Fruit fly (Drosophila melanogaster): ENCODE results near the gene CG31627.
A peak's percentile ranks its signal among the peaks of the same experiment; 100 is the strongest.

Gene CG31627

DNA sequence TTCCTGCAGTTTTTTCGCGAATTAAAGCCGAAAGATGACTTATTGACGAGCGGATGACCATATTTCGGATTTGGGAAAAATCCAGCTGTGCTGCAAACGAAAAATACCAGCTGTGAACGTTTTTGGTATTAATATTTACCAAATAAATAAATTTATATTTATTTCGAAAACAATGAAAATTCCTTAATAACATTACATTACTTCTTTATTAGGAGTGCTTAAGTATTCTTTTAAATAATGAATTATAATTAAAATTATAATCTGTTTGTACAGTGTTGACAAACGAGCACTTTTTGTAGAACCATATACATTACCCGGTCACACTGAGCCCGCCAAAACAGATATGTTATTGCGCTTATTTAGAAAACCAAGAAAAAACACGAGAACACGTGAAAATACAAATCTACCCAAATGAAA, 6.6 kb downstream of the CG31627 start, which contains the start of the genes bur and Mcm10:
Gene bur, minus strand, starts transcription at position 69 of the 417 bp plus-strand sequence.
Gene Mcm10, plus strand, starts transcription at position 319 of the 417 bp plus-strand sequence.
- TF ChIP-seq CG8159 (tag; optimal IDR thresholded peaks at IDR 0.05) (no peak), Ets98B (GFP tag; IDR thresholded peaks at IDR 0.05) (no peak), CG15710 (tag; optimal IDR thresholded peaks at IDR 0.05) (no peak), CG9948 (tag; optimal IDR thresholded peaks at IDR 0.05) (no peak), D1 (tag; optimal IDR thresholded peaks at IDR 0.05) (no peak), fd96Ca (GFP tag; IDR thresholded peaks at IDR 0.05) (no peak), CG4496 (GFP tag; IDR thresholded peaks at IDR 0.05) (no peak), Pif1A (GFP tag; optimal IDR thresholded peaks at IDR 0.05) (no peak), CG32121 (GFP tag; IDR thresholded peaks at IDR 0.05) (no peak), CG17806 (tag; optimal IDR thresholded peaks at IDR 0.05) (no peak), gl (tag; optimal IDR thresholded peaks at IDR 0.05) (no peak), CG10348 (GFP tag; IDR thresholded peaks at IDR 0.05) (no peak)

DNA sequence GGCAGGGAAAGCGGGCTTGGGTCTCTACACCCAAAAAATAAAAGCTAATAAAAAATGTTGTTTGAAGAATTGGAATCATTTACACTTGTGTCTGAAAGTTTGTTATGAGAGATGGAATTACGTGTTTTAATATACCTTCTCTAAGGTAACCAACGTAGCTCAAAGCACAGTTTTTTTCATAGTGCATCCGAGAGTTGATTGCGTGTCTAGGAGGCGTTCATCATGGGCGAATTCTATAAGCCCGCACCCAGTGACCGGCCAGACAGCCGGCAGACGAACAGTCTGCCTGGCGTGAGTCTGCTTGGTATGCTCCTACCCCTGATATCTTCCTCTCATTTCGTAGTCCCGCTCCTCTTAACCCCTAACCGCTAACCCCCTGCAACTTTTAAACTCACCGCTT, 14.7 kb downstream of the CG31627 start:
- TF ChIP-seq D1 (tag; optimal IDR thresholded peaks at IDR 0.05), result no peak
- no peak for TF ChIP-seq CG15710 (tag; optimal IDR thresholded peaks at IDR 0.05)
- TF ChIP-seq gl (tag; optimal IDR thresholded peaks at IDR 0.05), result no peak
- no peak for TF ChIP-seq EcR (GFP tag; optimal IDR thresholded peaks at IDR 0.05)
- TF ChIP-seq CG14655 (GFP tag; optimal IDR thresholded peaks at IDR 0.05), result no peak
- TF ChIP-seq CG10348 (GFP tag; IDR thresholded peaks at IDR 0.05), result no peak
- TF ChIP-seq CG8301 (tag; optimal IDR thresholded peaks at IDR 0.05), result no peak
- no peak for TF ChIP-seq CG34367 (tag; optimal IDR thresholded peaks at IDR 0.05)
- no peak for TF ChIP-seq CG32121 (GFP tag; IDR thresholded peaks at IDR 0.05)
- no peak for TF ChIP-seq fd96Ca (GFP tag; IDR thresholded peaks at IDR 0.05)
- no peak for TF ChIP-seq Pif1B (GFP tag; optimal IDR thresholded peaks at IDR 0.05)
- no peak for TF ChIP-seq Snoo (tag; optimal IDR thresholded peaks at IDR 0.05)
- TF ChIP-seq Ets98B (GFP tag; IDR thresholded peaks at IDR 0.05), result no peak
- no peak for TF ChIP-seq CG13204 (GFP tag; optimal IDR thresholded peaks at IDR 0.05)
- TF ChIP-seq CG8159 (tag; optimal IDR thresholded peaks at IDR 0.05), result no peak
- no peak for TF ChIP-seq CG4496 (GFP tag; IDR thresholded peaks at IDR 0.05)
- TF ChIP-seq CG17806 (tag; optimal IDR thresholded peaks at IDR 0.05), result no peak
- no peak for TF ChIP-seq CG9948 (tag; optimal IDR thresholded peaks at IDR 0.05)
- no peak for TF ChIP-seq Pif1A (GFP tag; optimal IDR thresholded peaks at IDR 0.05)

DNA sequence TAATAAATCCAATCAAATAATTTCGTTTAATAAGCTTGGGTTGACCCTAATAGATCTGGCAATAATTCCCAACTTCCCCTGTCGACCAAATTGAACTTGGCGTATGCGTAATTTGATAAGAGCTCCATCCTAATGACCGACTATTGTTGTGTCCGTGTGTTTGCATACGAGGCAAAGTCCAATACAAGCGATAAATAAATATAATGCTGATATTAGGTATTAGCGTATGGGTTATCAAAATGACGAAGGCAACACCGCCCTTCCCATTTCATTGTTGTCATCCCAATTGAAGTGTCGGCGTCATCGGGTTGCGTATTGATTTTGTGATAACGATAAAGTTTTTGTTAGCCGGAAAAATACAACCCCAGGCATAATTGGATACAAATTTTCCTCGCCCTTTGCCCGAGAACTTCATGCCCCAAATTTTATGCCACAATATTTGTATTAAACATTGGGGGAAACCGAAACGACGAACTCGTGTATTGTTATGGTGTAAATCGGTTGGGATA, 16.3 kb downstream of the CG31627 start:
- TF ChIP-seq Ets98B (GFP tag; IDR thresholded peaks at IDR 0.05) (no peak), CG9948 (tag; optimal IDR thresholded peaks at IDR 0.05) (no peak), D1 (tag; optimal IDR thresholded peaks at IDR 0.05) (no peak), rn (GFP tag; IDR thresholded peaks at IDR 0.05) (no peak), CG15710 (tag; optimal IDR thresholded peaks at IDR 0.05) (no peak), CG13204 (GFP tag; optimal IDR thresholded peaks at IDR 0.05) (no peak), Pif1A (GFP tag; optimal IDR thresholded peaks at IDR 0.05) (no peak), gl (tag; optimal IDR thresholded peaks at IDR 0.05) (no peak), CG17806 (tag; optimal IDR thresholded peaks at IDR 0.05) (no peak), CG32121 (GFP tag; IDR thresholded peaks at IDR 0.05) (no peak), CG14655 (GFP tag; optimal IDR thresholded peaks at IDR 0.05) (no peak), Snoo (tag; optimal IDR thresholded peaks at IDR 0.05) (no peak), CG34367 (tag; optimal IDR thresholded peaks at IDR 0.05) (no peak)

DNA sequence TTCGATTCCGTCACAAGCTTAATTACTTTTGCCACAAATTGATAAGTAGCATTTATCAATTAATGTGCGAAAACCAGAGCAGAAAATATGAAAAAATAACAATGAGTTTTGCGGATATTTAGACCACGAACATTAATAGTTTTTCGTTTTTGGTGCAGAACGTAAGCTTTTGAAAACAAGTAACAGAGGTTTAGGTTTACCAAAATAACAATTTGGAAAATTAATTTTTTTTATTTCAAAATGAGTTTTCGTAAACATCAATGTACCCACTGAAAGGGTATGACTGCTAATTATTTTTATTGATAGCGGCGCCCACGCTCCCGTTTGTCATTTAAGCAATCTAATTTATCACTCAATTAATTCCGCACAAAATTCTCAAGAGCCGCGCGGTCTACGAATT, 22.3 kb downstream of the CG31627 start:
- TF ChIP-seq CG14655 (GFP tag; optimal IDR thresholded peaks at IDR 0.05), result no peak
- TF ChIP-seq gl (tag; optimal IDR thresholded peaks at IDR 0.05), result no peak
- TF ChIP-seq CG10348 (GFP tag; IDR thresholded peaks at IDR 0.05), result no peak
- TF ChIP-seq Pif1A (GFP tag; optimal IDR thresholded peaks at IDR 0.05), result no peak
- no peak for TF ChIP-seq CG34367 (tag; optimal IDR thresholded peaks at IDR 0.05)
- no peak for TF ChIP-seq CG12605 (GFP tag; IDR thresholded peaks at IDR 0.05)
- TF ChIP-seq fd96Ca (GFP tag; IDR thresholded peaks at IDR 0.05), result no peak
- no peak for TF ChIP-seq CG4496 (GFP tag; IDR thresholded peaks at IDR 0.05)

DNA sequence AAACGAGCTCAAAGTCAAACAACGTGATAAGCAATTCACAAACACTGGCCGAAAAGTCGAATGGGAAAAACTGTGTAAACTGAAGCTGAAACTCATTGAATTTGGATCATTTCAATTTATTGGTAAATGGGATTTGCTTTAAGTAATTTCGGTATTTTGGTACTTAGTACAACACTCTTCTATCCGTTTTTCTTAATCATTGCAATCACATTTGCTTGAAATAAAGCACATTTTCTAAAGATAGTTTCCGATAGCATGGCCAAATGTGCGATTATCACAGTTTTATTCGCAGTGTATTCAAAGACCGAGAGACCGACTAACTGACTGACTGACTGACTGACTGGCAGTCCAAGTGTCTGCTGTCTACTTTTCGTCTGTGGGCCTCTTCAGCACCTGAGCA, 23.5 kb downstream of the CG31627 start:
- TF ChIP-seq rn (GFP tag; IDR thresholded peaks at IDR 0.05) (no peak), CG10348 (GFP tag; IDR thresholded peaks at IDR 0.05) (no peak), D1 (tag; optimal IDR thresholded peaks at IDR 0.05) (no peak), CG17806 (tag; optimal IDR thresholded peaks at IDR 0.05) (peak; percentile 17), CG9948 (tag; optimal IDR thresholded peaks at IDR 0.05) (peak; percentile 50), fd96Ca (GFP tag; IDR thresholded peaks at IDR 0.05) (0 out of 3 replicates have a peak, but pooled peaks have one; percentile 20), CG14655 (GFP tag; optimal IDR thresholded peaks at IDR 0.05) (peak; percentile 59), CG32121 (GFP tag; IDR thresholded peaks at IDR 0.05) (peak; percentile 47; the same call in 1 of the 2 replicates), CG34367 (tag; optimal IDR thresholded peaks at IDR 0.05) (peak; percentile 17), CG4496 (GFP tag; IDR thresholded peaks at IDR 0.05) (0 out of 3 replicates have a peak, but pooled peaks have one; percentile 23), CG8159 (tag; optimal IDR thresholded peaks at IDR 0.05) (peak; percentile 45), CG8301 (tag; optimal IDR thresholded peaks at IDR 0.05) (peak; percentile 58), Pif1A (GFP tag; optimal IDR thresholded peaks at IDR 0.05) (peak; percentile 20)

DNA sequence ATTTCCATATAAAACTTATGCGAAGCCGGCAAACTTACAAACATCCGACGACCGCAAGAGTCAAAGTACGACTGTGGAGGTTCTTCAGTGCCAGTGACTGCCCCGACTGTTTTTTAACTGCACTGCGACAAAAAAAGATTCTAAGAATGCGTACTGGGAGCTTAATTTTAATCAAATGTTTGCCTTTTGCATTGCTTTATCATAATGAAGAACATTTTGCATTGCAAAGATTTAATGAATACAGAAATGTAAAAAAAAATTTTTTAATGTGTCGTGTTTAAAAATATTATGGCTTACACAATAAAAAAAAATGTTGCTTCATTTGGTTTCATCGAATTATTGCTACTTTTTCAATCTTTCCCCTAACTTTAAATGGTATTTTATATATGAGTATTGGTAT, 24.2 kb downstream of the CG31627 start:
- TF ChIP-seq CG9948 (tag; optimal IDR thresholded peaks at IDR 0.05), result peak; percentile 40
- TF ChIP-seq CG13204 (GFP tag; optimal IDR thresholded peaks at IDR 0.05), result no peak
- no peak for TF ChIP-seq gl (tag; optimal IDR thresholded peaks at IDR 0.05)
- TF ChIP-seq CG32121 (GFP tag; IDR thresholded peaks at IDR 0.05), result peak; percentile 52
- no peak for TF ChIP-seq CG34367 (tag; optimal IDR thresholded peaks at IDR 0.05)
- TF ChIP-seq D1 (tag; optimal IDR thresholded peaks at IDR 0.05), result no peak
- no peak for TF ChIP-seq EcR (GFP tag; optimal IDR thresholded peaks at IDR 0.05)
- TF ChIP-seq Snoo (tag; optimal IDR thresholded peaks at IDR 0.05), result no peak
- TF ChIP-seq CG8159 (tag; optimal IDR thresholded peaks at IDR 0.05), result peak; percentile 26
- TF ChIP-seq CG14655 (GFP tag; optimal IDR thresholded peaks at IDR 0.05), result peak; percentile 53
- no peak for TF ChIP-seq CG15710 (tag; optimal IDR thresholded peaks at IDR 0.05)
- no peak for TF ChIP-seq CG10348 (GFP tag; IDR thresholded peaks at IDR 0.05)
- peak; percentile 18 for TF ChIP-seq Pif1A (GFP tag; optimal IDR thresholded peaks at IDR 0.05)
- TF ChIP-seq CG12605 (GFP tag; IDR thresholded peaks at IDR 0.05), result no peak
- TF ChIP-seq CG4496 (GFP tag; IDR thresholded peaks at IDR 0.05), result peak; percentile 60; the same call in 1 of the 3 replicates
- peak; percentile 55 for TF ChIP-seq rn (GFP tag; IDR thresholded peaks at IDR 0.05)
- TF ChIP-seq Pif1B (GFP tag; optimal IDR thresholded peaks at IDR 0.05), result peak; percentile 30
- peak; percentile 47 for TF ChIP-seq CG17806 (tag; optimal IDR thresholded peaks at IDR 0.05)
- TF ChIP-seq fd96Ca (GFP tag; IDR thresholded peaks at IDR 0.05), result no peak
- peak; percentile 42; the same call in 1 of the 2 replicates for TF ChIP-seq Ets98B (GFP tag; IDR thresholded peaks at IDR 0.05)
- peak; percentile 45 for TF ChIP-seq CG8301 (tag; optimal IDR thresholded peaks at IDR 0.05)

Measured in whole organism, pupa.